Worm (Caenorhabditis elegans) whole organism, L1 larva: ENCODE results near the gene sru-6.

Experiments
- F16B12.6 ChIP-seq: fragments of 150-350 bp; optimal IDR thresholded peaks from 2 replicates; lab custom pipeline; 2014; ENCODE audit warnings: missing biosample characterization, missing genetic modification characterization
- aha-1 ChIP-seq: fragments of 150-350 bp; optimal IDR thresholded peaks from 2 replicates; lab custom pipeline; 2014; ENCODE audit warnings: missing biosample characterization, missing genetic modification characterization
- alr-1 ChIP-seq: fragments of 200-800 bp; sonication (Bioruptor generic); optimal IDR thresholded peaks from 2 replicates; lab custom pipeline; 2018; ENCODE audit warnings: borderline replicate concordance, mild to moderate bottlenecking, missing genetic modification characterization, missing compliant biosample characterization
- aly-2 ChIP-seq: fragments of 150-350 bp; optimal IDR thresholded peaks from 2 replicates; lab custom pipeline; 2014; ENCODE audit warnings: missing biosample characterization, missing genetic modification characterization
- blmp-1 ChIP-seq: fragments of 150-350 bp; optimal IDR thresholded peaks from 2 replicates; lab custom pipeline; 2014; ENCODE audit warnings: missing biosample characterization, missing genetic modification characterization
- ceh-8 ChIP-seq: fragments of 200-800 bp; sonication (Bioruptor generic); optimal IDR thresholded peaks from 2 replicates; lab custom pipeline; 2018; ENCODE audit warnings: mild to moderate bottlenecking, missing genetic modification characterization, moderate library complexity, missing compliant biosample characterization
- ceh-82 ChIP-seq, 3 experiments: fragments of 150-350 bp in 1 of 3; sonication (generic microtip) in 2 of 3; optimal IDR thresholded peaks; 2 replicates each; lab custom pipeline; 2014 to 2017; ENCODE audit warnings: missing biosample characterization in 3 of 3, missing genetic modification characterization in 3 of 3
- ceh-88 ChIP-seq: fragments of 200-800 bp; sonication (Bioruptor generic); IDR thresholded peaks from 2 replicates; pipeline ENCODE4 v1.3.6; 2022; ENCODE audit warnings: missing genetic modification characterization, missing compliant biosample characterization
- ceh-90 ChIP-seq: sonication (generic microtip); optimal IDR thresholded peaks from 2 replicates; lab custom pipeline; 2016; ENCODE audit warnings: missing genetic modification characterization, missing compliant biosample characterization
- efl-1 ChIP-seq, 4 experiments: fragments of 150-350 bp; optimal IDR thresholded peaks in 3 of 4; peaks in 1 of 4; 1 replicate in 1 of 4; 2 replicates in 3 of 4; lab custom pipeline; 2014; ENCODE audit warnings: missing biosample characterization in 2 of 4, missing genetic modification characterization in 2 of 4, missing genetic modification reagents in 2 of 4
- efl-3 ChIP-seq: fragments of 200-800 bp; sonication (Bioruptor generic); optimal IDR thresholded peaks from 2 replicates; lab custom pipeline; 2018; ENCODE audit warnings: mild to moderate bottlenecking, missing genetic modification characterization, missing compliant biosample characterization
- egl-13 ChIP-seq: sonication (generic microtip); optimal IDR thresholded peaks from 2 replicates; lab custom pipeline; 2016; ENCODE audit warnings: missing genotype, missing genetic modification reagents, missing genetic modification characterization, missing compliant biosample characterization
- egl-27 ChIP-seq, 2 experiments: fragments of 150-350 bp in 1 of 2; sonication (generic microtip); optimal IDR thresholded peaks; 3 replicates each; lab custom pipeline; 2017 to 2018; ENCODE audit warnings: missing biosample characterization in 2 of 2, missing genetic modification characterization in 2 of 2, missing genetic modification reagents in 2 of 2
- elt-2 ChIP-seq: sonication (generic microtip); optimal IDR thresholded peaks from 2 replicates; lab custom pipeline; 2016; ENCODE audit warnings: missing genetic modification characterization, mild to moderate bottlenecking, inconsistent platforms, missing compliant biosample characterization, missing genetic modification reagents
- fkh-4 ChIP-seq: sonication (generic microtip); optimal IDR thresholded peaks from 2 replicates; lab custom pipeline; 2016; ENCODE audit warnings: missing compliant biosample characterization, missing genetic modification characterization, borderline replicate concordance
- fkh-8 ChIP-seq: sonication (generic microtip); optimal IDR thresholded peaks from 2 replicates; lab custom pipeline; 2016; ENCODE audit warnings: mild to moderate bottlenecking, missing genetic modification characterization, missing compliant biosample characterization
- grh-1 ChIP-seq: fragments of 200-800 bp; sonication (Bioruptor generic); IDR thresholded peaks from 2 replicates; pipeline ENCODE4 v1.3.6; 2022; ENCODE audit warnings: missing genetic modification reagents, missing genetic modification characterization, missing compliant biosample characterization
- hlh-17 ChIP-seq: fragments of 200-800 bp; sonication (Bioruptor generic); optimal IDR thresholded peaks from 2 replicates; lab custom pipeline; 2018; ENCODE audit warnings: missing genetic modification characterization, mild to moderate bottlenecking, missing compliant biosample characterization, moderate library complexity, borderline replicate concordance
- hlh-4 ChIP-seq: sonication (generic microtip); optimal IDR thresholded peaks from 2 replicates; lab custom pipeline; 2016; ENCODE audit warnings: mild to moderate bottlenecking, missing genetic modification characterization, missing compliant biosample characterization
- isw-1 ChIP-seq: fragments of 200-800 bp; sonication (Bioruptor generic); IDR thresholded peaks from 2 replicates; pipeline ENCODE4 v1.3.6; 2022; ENCODE audit warnings: missing genetic modification characterization, missing compliant biosample characterization
- jun-1 ChIP-seq: fragments of 150-350 bp; optimal IDR thresholded peaks from 2 replicates; lab custom pipeline; 2014; ENCODE audit warnings: missing biosample characterization, missing genetic modification reagents, missing genetic modification characterization
- lin-13 ChIP-seq: fragments of 150-350 bp; optimal IDR thresholded peaks from 2 replicates; lab custom pipeline; 2014; ENCODE audit warnings: missing biosample characterization, missing genetic modification reagents, missing genetic modification characterization
- lin-14 ChIP-seq: fragments of 200-800 bp; sonication (Bioruptor generic); optimal IDR thresholded peaks from 2 replicates; lab custom pipeline; 2018; ENCODE audit warnings: mild to moderate bottlenecking, missing genetic modification characterization, moderate library complexity, missing compliant biosample characterization
- lin-35 ChIP-seq, 2 experiments: fragments of 150-350 bp; optimal IDR thresholded peaks; 2 replicates each; lab custom pipeline; 2014; ENCODE audit warnings: missing biosample characterization in 2 of 2, missing genetic modification characterization in 2 of 2, missing genetic modification reagents in 2 of 2
- lin-39 ChIP-seq: fragments of 150-350 bp; optimal IDR thresholded peaks from 2 replicates; lab custom pipeline; 2014; ENCODE audit warnings: missing biosample characterization, missing genetic modification reagents, missing genetic modification characterization
- mab-9 ChIP-seq: fragments of 200-800 bp; sonication (Bioruptor generic); IDR thresholded peaks from 2 replicates; pipeline ENCODE4 v1.3.6; 2022; ENCODE audit warnings: missing genetic modification reagents, missing genetic modification characterization, missing compliant biosample characterization
- mdl-1 ChIP-seq, 2 experiments: fragments of 150-350 bp; optimal IDR thresholded peaks; 2 replicates each; lab custom pipeline; 2014 to 2017; ENCODE audit warnings: missing biosample characterization in 2 of 2, missing genetic modification characterization in 2 of 2, inconsistent platforms in 1 of 2
- mef-2 ChIP-seq: fragments of 150-350 bp; optimal IDR thresholded peaks from 2 replicates; lab custom pipeline; 2014; ENCODE audit warnings: missing biosample characterization, missing genetic modification characterization
- mep-1 ChIP-seq: fragments of 150-350 bp; optimal IDR thresholded peaks from 2 replicates; lab custom pipeline; 2014; ENCODE audit warnings: missing biosample characterization, missing genetic modification characterization
- nhr-11 ChIP-seq: fragments of 150-350 bp; optimal IDR thresholded peaks from 2 replicates; lab custom pipeline; 2014; ENCODE audit warnings: missing biosample characterization, missing genetic modification characterization
- nhr-12 ChIP-seq: sonication (generic microtip); optimal IDR thresholded peaks from 2 replicates; lab custom pipeline; 2017; ENCODE audit warnings: missing biosample characterization, missing genetic modification characterization
- nhr-20 ChIP-seq: sonication (generic microtip); optimal IDR thresholded peaks from 2 replicates; lab custom pipeline; 2016; ENCODE audit warnings: mild to moderate bottlenecking, missing genetic modification characterization, missing compliant biosample characterization
- nhr-28 ChIP-seq: fragments of 150-350 bp; optimal IDR thresholded peaks from 2 replicates; lab custom pipeline; 2014; ENCODE audit warnings: missing biosample characterization, missing genetic modification characterization
- nhr-76 ChIP-seq: sonication (generic microtip); optimal IDR thresholded peaks from 2 replicates; lab custom pipeline; 2017; ENCODE audit warnings: missing biosample characterization, missing genetic modification characterization
- nhr-84 ChIP-seq: sonication (generic microtip); optimal IDR thresholded peaks from 2 replicates; lab custom pipeline; 2017; ENCODE audit warnings: missing biosample characterization, missing genetic modification characterization
- nhr-85 ChIP-seq: sonication (generic microtip); peaks from one replicate; lab custom pipeline; 2016; ENCODE audit warnings: missing genetic modification characterization, inconsistent platforms, missing compliant biosample characterization
- pax-3 ChIP-seq: fragments of 200-800 bp; sonication (Bioruptor generic); optimal IDR thresholded peaks from 2 replicates; lab custom pipeline; 2018; ENCODE audit warnings: mild to moderate bottlenecking, missing genetic modification characterization, moderate library complexity, missing compliant biosample characterization
- rnt-1 ChIP-seq: sonication (generic microtip); optimal IDR thresholded peaks from 2 replicates; lab custom pipeline; 2016; ENCODE audit warnings: mild to moderate bottlenecking, missing genetic modification characterization, moderate library complexity, missing compliant biosample characterization
- sox-4 ChIP-seq: sonication (generic microtip); optimal IDR thresholded peaks from 2 replicates; lab custom pipeline; 2016; ENCODE audit warnings: missing genetic modification characterization, missing compliant biosample characterization
- sptf-1 ChIP-seq: fragments of 150-350 bp; optimal IDR thresholded peaks from 2 replicates; lab custom pipeline; 2014; ENCODE audit warnings: missing biosample characterization, missing genetic modification characterization
- sup-37 ChIP-seq: fragments of 200-800 bp; sonication (Bioruptor generic); optimal IDR thresholded peaks from 2 replicates; lab custom pipeline; 2018; ENCODE audit warnings: mild to moderate bottlenecking, missing genetic modification characterization, missing compliant biosample characterization
- swsn-7 ChIP-seq: sonication (generic microtip); optimal IDR thresholded peaks from 2 replicates; lab custom pipeline; 2016; ENCODE audit warnings: missing genetic modification characterization, missing compliant biosample characterization
- unc-130 ChIP-seq: fragments of 150-350 bp; optimal IDR thresholded peaks from 2 replicates; lab custom pipeline; 2017; ENCODE audit warnings: missing biosample characterization, missing genetic modification characterization, inconsistent platforms
- unc-30 ChIP-seq: sonication (generic microtip); optimal IDR thresholded peaks from 2 replicates; lab custom pipeline; 2017; ENCODE audit warnings: missing biosample characterization, missing genetic modification characterization
- unc-62 ChIP-seq: fragments of 150-350 bp; optimal IDR thresholded peaks from 2 replicates; lab custom pipeline; 2014; ENCODE audit warnings: missing biosample characterization, missing genetic modification reagents, missing genetic modification characterization
- xbp-1 ChIP-seq: sonication (generic microtip); optimal IDR thresholded peaks from 2 replicates; lab custom pipeline; 2016; ENCODE audit warnings: missing genetic modification characterization, missing compliant biosample characterization
- zag-1 ChIP-seq: fragments of 150-350 bp; optimal IDR thresholded peaks from 2 replicates; lab custom pipeline; 2014; ENCODE audit warnings: missing biosample characterization, missing genetic modification characterization
- ztf-4 ChIP-seq: fragments of 150-350 bp; optimal IDR thresholded peaks from 2 replicates; lab custom pipeline; 2014; ENCODE audit warnings: missing biosample characterization, missing genetic modification characterization

Gene sru-6

DNA sequence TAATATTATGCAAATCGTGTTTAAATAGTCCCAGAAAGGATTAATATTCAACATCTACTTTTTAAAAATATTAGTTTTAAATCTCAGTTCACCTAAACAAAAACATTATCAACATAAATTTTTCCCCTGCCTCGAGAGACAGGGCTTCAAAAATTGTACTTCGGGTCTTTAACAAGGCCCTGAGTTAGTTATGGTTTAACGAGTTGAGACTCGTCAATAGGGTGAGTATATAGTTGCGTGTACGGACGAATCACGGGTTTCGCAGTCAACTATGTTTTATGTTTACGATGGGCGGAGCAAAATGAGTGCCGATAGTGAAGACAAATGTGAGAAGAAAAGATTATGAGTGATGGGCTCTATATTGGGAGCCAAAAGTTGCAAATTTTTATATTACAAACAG is 21.2 kb downstream of the sru-6 start:
- TF ChIP-seq ztf-4 = no peak
- no peak for TF ChIP-seq aha-1 (tag; lab: Kevin White, UChicago)
- no peak for TF ChIP-seq unc-130 (tag; lab: Kevin White, UChicago)
- TF ChIP-seq ceh-88 (GFP tag; lab: Robert Waterston, UW) = no peak
- no peak for TF ChIP-seq egl-27 (tag; optimal IDR thresholded peaks at IDR 0.05; lab: Kevin White, UChicago)
- no peak for TF ChIP-seq jun-1
- no peak for TF ChIP-seq nhr-12 (tag; lab: Kevin White, UChicago)
- TF ChIP-seq nhr-84 (tag; lab: Kevin White, UChicago) = no peak
- no peak for TF ChIP-seq ceh-8
- peak; percentile 15 for TF ChIP-seq rnt-1 (tag; lab: Kevin White, UChicago)
- no peak for TF ChIP-seq unc-62 (GFP tag; lab: Kevin White, UChicago)
- TF ChIP-seq ceh-90 (tag; lab: Kevin White, UChicago) = no peak
- TF ChIP-seq sptf-1 (tag; lab: Kevin White, UChicago) = no peak
- no peak for TF ChIP-seq efl-1 (optimal IDR thresholded peaks at IDR 0.05; lab: Kevin White, UChicago)
- TF ChIP-seq efl-1 (GFP tag; optimal IDR thresholded peaks at IDR 0.05 in 1 of 2; lab: Kevin White, UChicago) = peak in 1 of 2 experiments; percentile 79
- TF ChIP-seq nhr-20 (tag; lab: Kevin White, UChicago) = no peak
- TF ChIP-seq elt-2 (tag; lab: Kevin White, UChicago) = peak; percentile 55
- no peak for TF ChIP-seq fkh-8 (tag; lab: Kevin White, UChicago)
- TF ChIP-seq ceh-82 (tag; optimal IDR thresholded peaks at IDR 0.05; lab: Kevin White, UChicago) = peak in 2 of 3 experiments; percentile 3 to 14
- TF ChIP-seq pax-3 (tag; lab: Kevin White, UChicago) = no peak

DNA sequence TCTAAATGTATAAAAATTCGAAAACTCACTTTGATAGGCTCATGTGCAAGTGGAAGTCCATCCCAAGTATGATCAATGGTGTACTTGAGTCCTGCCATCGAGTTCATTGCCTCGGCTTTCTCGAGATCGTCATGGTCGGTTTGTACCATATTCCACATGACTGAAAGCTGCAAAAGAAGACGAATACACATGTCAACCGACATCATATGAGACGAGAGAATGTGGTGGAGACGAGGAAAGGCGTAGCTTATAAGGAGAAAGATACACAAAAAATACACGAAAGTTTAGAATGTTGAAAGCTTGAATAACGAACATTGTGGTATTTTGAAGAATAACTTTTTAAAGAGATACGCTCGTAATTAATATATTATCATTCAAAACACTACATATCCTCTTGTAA is 22.4 kb downstream of the sru-6 start, which contains the start of gene C33A12.3:
C33A12.3 (minus strand) TSS at position 167 of the 400 bp plus-strand sequence.
- TF ChIP-seq alr-1 (tag; lab: Kevin White, UChicago) (peak; percentile 51), rnt-1 (tag; lab: Kevin White, UChicago) (no peak), swsn-7 (tag; lab: Kevin White, UChicago) (no peak), zag-1 (tag; lab: Kevin White, UChicago) (no peak), mab-9 (GFP tag; lab: Robert Waterston, UW) (no peak), mef-2 (tag; lab: Kevin White, UChicago) (no peak), ceh-82 (tag; optimal IDR thresholded peaks at IDR 0.05; lab: Kevin White, UChicago) (no peak), grh-1 (GFP tag; lab: Robert Waterston, UW) (no peak), nhr-85 (tag; lab: Kevin White, UChicago) (no peak), efl-1 (optimal IDR thresholded peaks at IDR 0.05; lab: Kevin White, UChicago) (no peak), efl-1 (GFP tag; optimal IDR thresholded peaks at IDR 0.05 in 1 of 2; lab: Kevin White, UChicago) (peak in 1 of 2 experiments; percentile 88), mdl-1 (tag; optimal IDR thresholded peaks at IDR 0.05; lab: Kevin White, UChicago) (no peak), lin-35 (GFP tag; optimal IDR thresholded peaks at IDR 0.05; lab: Kevin White, UChicago) (peak in 1 of 2 experiments; percentile 8), ceh-8 (no peak)

DNA sequence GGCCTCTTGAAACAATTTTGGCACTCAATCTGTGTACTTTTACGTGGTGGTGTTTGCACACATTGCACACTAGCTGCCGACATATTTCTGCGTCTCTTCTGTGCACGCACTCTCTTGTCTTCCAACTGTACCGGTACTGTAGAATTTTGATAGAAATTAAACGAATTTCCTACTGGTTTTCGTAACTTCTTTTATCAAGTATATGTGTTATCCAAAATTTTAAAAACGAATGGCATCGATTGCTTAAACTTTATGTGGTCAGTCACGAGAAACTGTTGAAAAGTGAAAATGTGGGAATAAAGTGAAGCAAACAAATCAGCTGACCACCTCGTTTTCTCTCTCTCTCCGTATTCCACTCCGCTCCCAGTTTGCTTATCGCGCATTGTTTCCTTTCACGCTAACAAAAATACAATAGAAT is 22.9 kb downstream of the sru-6 start:
- TF ChIP-seq nhr-11 (tag; lab: Kevin White, UChicago) (no peak), pax-3 (tag; lab: Kevin White, UChicago) (no peak), F16B12.6 (tag; lab: Kevin White, UChicago) (peak; percentile 82), egl-13 (tag; lab: Kevin White, UChicago) (no peak), hlh-17 (GFP tag; lab: Kevin White, UChicago) (no peak), isw-1 (GFP tag; lab: Robert Waterston, UW) (peak; percentile 18; the same call in 1 of the 2 replicates), fkh-4 (tag; lab: Kevin White, UChicago) (no peak), xbp-1 (tag; lab: Kevin White, UChicago) (peak; percentile 34), nhr-76 (tag; lab: Kevin White, UChicago) (no peak), sox-4 (tag; lab: Kevin White, UChicago) (no peak), aly-2 (tag; lab: Kevin White, UChicago) (no peak), lin-39 (tag; lab: Kevin White, UChicago) (no peak), mab-9 (GFP tag; lab: Robert Waterston, UW) (no peak), elt-2 (tag; lab: Kevin White, UChicago) (peak; percentile 77), sup-37 (GFP tag; lab: Kevin White, UChicago) (no peak), unc-30 (tag; lab: Kevin White, UChicago) (no peak), efl-3 (GFP tag; lab: Kevin White, UChicago) (no peak), sptf-1 (tag; lab: Kevin White, UChicago) (no peak), grh-1 (GFP tag; lab: Robert Waterston, UW) (peak; percentile 41; the same call in 1 of the 2 replicates), mep-1 (tag; lab: Kevin White, UChicago) (peak; percentile 72), blmp-1 (peak; percentile 100), nhr-28 (tag; lab: Kevin White, UChicago) (no peak), nhr-12 (tag; lab: Kevin White, UChicago) (no peak), hlh-4 (tag; lab: Kevin White, UChicago) (no peak), lin-13 (no peak), lin-14 (peak; percentile 58)
